Fruit fly (Drosophila melanogaster) whole organism, embryonic: ENCODE data around the gene Bhmt.

Experiments
- Awh ChIP-seq: fragments of 200-800 bp; sonication (Bioruptor generic); IDR thresholded peaks from 2 replicates; pipeline ENCODE4, ENCODE4 v1.3.6; 2022; ENCODE audit warnings: missing biosample characterization, missing genetic modification characterization
- CG11456 ChIP-seq: fragments of 200-800 bp; sonication (Bioruptor generic); IDR thresholded peaks from 3 replicates; pipeline ENCODE4 v1.3.6; 2022; ENCODE audit warnings: missing biosample characterization, missing genetic modification characterization
- CG11695 ChIP-seq: fragments of 200-800 bp; sonication (Bioruptor generic); IDR thresholded peaks from 3 replicates; pipeline ENCODE4 v1.3.6; 2022; ENCODE audit warnings: missing biosample characterization, missing genetic modification characterization
- CG1233 ChIP-seq: fragments of 200-800 bp; sonication (Bioruptor generic); optimal IDR thresholded peaks from 4 replicates; lab custom pipeline; 2018; ENCODE audit warnings: missing biosample characterization, mild to moderate bottlenecking, missing genetic modification characterization
- CG13296 ChIP-seq: fragments of 200-800 bp; sonication (Bioruptor generic); optimal IDR thresholded peaks from 3 replicates; lab custom pipeline; 2018; ENCODE audit warnings: missing biosample characterization, mild to moderate bottlenecking, missing genetic modification characterization
- CG14050 ChIP-seq: fragments of 200-800 bp; sonication (Bioruptor generic); IDR thresholded peaks from 3 replicates; pipeline ENCODE4 v1.3.6; 2022; ENCODE audit warnings: missing biosample characterization, missing genetic modification characterization
- CG17328 ChIP-seq: fragments of 200-800 bp; sonication (Bioruptor generic); IDR thresholded peaks from 2 replicates; pipeline ENCODE4 v1.3.6; 2022; ENCODE audit warnings: missing biosample characterization, missing genetic modification characterization
- CG18262 ChIP-seq: fragments of 200-800 bp; optimal IDR thresholded peaks from 3 replicates; lab custom pipeline; 2019; ENCODE audit warnings: missing biosample characterization, mild to moderate bottlenecking, missing genetic modification characterization, moderate library complexity
- CG18476 ChIP-seq: fragments of 200-800 bp; sonication (Bioruptor generic); optimal IDR thresholded peaks from 2 replicates; lab custom pipeline; 2016; ENCODE audit warnings: missing biosample characterization, mild to moderate bottlenecking, missing genetic modification characterization
- CG31388 ChIP-seq: fragments of 200-800 bp; sonication (Bioruptor generic); optimal IDR thresholded peaks from 2 replicates; lab custom pipeline; 2016; ENCODE audit warnings: missing biosample characterization, missing genetic modification characterization
- CG3163 ChIP-seq: fragments of 200-800 bp; sonication (Bioruptor generic); optimal IDR thresholded peaks from 3 replicates; lab custom pipeline; 2016; ENCODE audit warnings: missing biosample characterization, missing genetic modification characterization
- CG33213 ChIP-seq: fragments of 200-800 bp; sonication (Bioruptor generic); optimal IDR thresholded peaks from 3 replicates; lab custom pipeline; 2016; ENCODE audit warnings: missing biosample characterization, missing genetic modification characterization
- CG33557 ChIP-seq: fragments of 200-800 bp; sonication (Bioruptor generic); optimal IDR thresholded peaks from 2 replicates; lab custom pipeline; 2019; ENCODE audit warnings: missing biosample characterization, mild to moderate bottlenecking, missing genetic modification characterization, moderate library complexity
- CG34376 ChIP-seq: fragments of 200-800 bp; sonication (Bioruptor generic); optimal IDR thresholded peaks from 2 replicates; lab custom pipeline; 2018; ENCODE audit warnings: missing biosample characterization, mild to moderate bottlenecking, missing genetic modification characterization
- CG43689 ChIP-seq: fragments of 200-800 bp; sonication (Bioruptor generic); IDR thresholded peaks from 2 replicates; pipeline ENCODE4 v1.3.6; 2022; ENCODE audit warnings: missing biosample characterization, missing genetic modification characterization
- CG5245 ChIP-seq: fragments of 200-800 bp; sonication (Bioruptor generic); optimal IDR thresholded peaks from 3 replicates; lab custom pipeline; 2016; ENCODE audit warnings: missing biosample characterization, missing genetic modification characterization
- CG7786 ChIP-seq: fragments of 200-800 bp; sonication (Bioruptor generic); optimal IDR thresholded peaks from 2 replicates; lab custom pipeline; 2016; ENCODE audit warnings: missing biosample characterization, missing genetic modification characterization
- CG9797 ChIP-seq: fragments of 200-800 bp; sonication (Bioruptor generic); optimal IDR thresholded peaks from 3 replicates; lab custom pipeline; 2018; ENCODE audit warnings: missing biosample characterization, mild to moderate bottlenecking, missing genetic modification characterization
- Doc3 ChIP-seq: fragments of 200-800 bp; sonication (Bioruptor generic); IDR thresholded peaks from 3 replicates; pipeline ENCODE4 v1.3.6; 2022; ENCODE audit warnings: missing biosample characterization, missing genetic modification characterization; ENCODE audit not compliant: partially characterized antibody
- Dref ChIP-seq: fragments of 200-800 bp; sonication (Bioruptor generic); IDR thresholded peaks from 2 replicates; pipeline ENCODE4 v1.3.6; 2022; ENCODE audit warnings: missing biosample characterization, missing genetic modification characterization
- HHEX ChIP-seq: fragments of 200-800 bp; sonication (Bioruptor generic); optimal IDR thresholded peaks from 3 replicates; lab custom pipeline; 2017; ENCODE audit warnings: missing biosample characterization, mild to moderate bottlenecking, missing genetic modification characterization, missing genetic modification reagents
- HLH54F ChIP-seq: fragments of 200-800 bp; sonication (Bioruptor generic); optimal IDR thresholded peaks from 3 replicates; lab custom pipeline; 2016; ENCODE audit warnings: missing biosample characterization, missing genetic modification characterization
- Hand ChIP-seq: fragments of 200-800 bp; sonication (Bioruptor generic); optimal IDR thresholded peaks from 2 replicates; lab custom pipeline; 2017; ENCODE audit warnings: mild to moderate bottlenecking, missing biosample characterization, missing genetic modification reagents, missing genetic modification characterization
- MBD-R2 ChIP-seq: fragments of 200-800 bp; sonication (Bioruptor generic); IDR thresholded peaks from 2 replicates; pipeline ENCODE4 v1.3.6; 2022; ENCODE audit warnings: missing biosample characterization, missing genetic modification characterization
- Oli ChIP-seq: fragments of 200-800 bp; sonication (Bioruptor generic); optimal IDR thresholded peaks from 2 replicates; lab custom pipeline; 2018; ENCODE audit warnings: missing biosample characterization, mild to moderate bottlenecking, missing genetic modification characterization, moderate library complexity
- Poxn ChIP-seq: fragments of 200-800 bp; sonication (Bioruptor generic); IDR thresholded peaks from 2 replicates; pipeline ENCODE4 v1.3.6; 2022; ENCODE audit warnings: missing biosample characterization, missing genetic modification characterization
- Six4 ChIP-seq: fragments of 200-800 bp; sonication (Bioruptor generic); optimal IDR thresholded peaks from 2 replicates; lab custom pipeline; 2016; ENCODE audit warnings: missing biosample characterization, missing genetic modification characterization
- Ssrp ChIP-seq: fragments of 200-800 bp; sonication (Bioruptor generic); optimal IDR thresholded peaks from 2 replicates; lab custom pipeline; 2018; ENCODE audit warnings: missing biosample characterization, mild to moderate bottlenecking, missing genetic modification characterization, moderate library complexity
- Stat92E ChIP-seq, 3 experiments: fragments of >200 bp in 2 of 3; fragments of 200-800 bp in 1 of 3; sonication (Bioruptor generic) in 1 of 3; optimal IDR thresholded peaks; 2 replicates each; lab custom pipeline; 2017 to 2019; ENCODE audit warnings: missing biosample characterization in 3 of 3, missing genetic modification characterization in 3 of 3, mild to moderate bottlenecking in 1 of 3, moderate library complexity in 1 of 3
- ab ChIP-seq: fragments of 200-800 bp; sonication (Bioruptor generic); optimal IDR thresholded peaks from 2 replicates; lab custom pipeline; 2016; ENCODE audit warnings: missing biosample characterization, missing genetic modification characterization
- bowl ChIP-seq: fragments of 200-800 bp; sonication (Bioruptor generic); IDR thresholded peaks from 2 replicates; pipeline ENCODE4 v1.3.6; 2022; ENCODE audit warnings: missing biosample characterization, missing genetic modification characterization
- cas ChIP-seq: fragments of 200-800 bp; sonication (Bioruptor generic); IDR thresholded peaks from 2 replicates; pipeline ENCODE4 v1.3.6; 2022; ENCODE audit warnings: missing biosample characterization, missing genetic modification characterization
- chm ChIP-seq: fragments of 200-800 bp; sonication (Bioruptor generic); IDR thresholded peaks from 2 replicates; pipeline ENCODE4 v1.3.6; 2022; ENCODE audit warnings: missing biosample characterization, missing genetic modification characterization
- crol ChIP-seq: fragments of 200-800 bp; sonication (Bioruptor generic); IDR thresholded peaks from 2 replicates; pipeline ENCODE4 v1.3.6; 2022; ENCODE audit warnings: missing biosample characterization, missing genetic modification characterization
- cwo ChIP-seq: fragments of 200-800 bp; sonication (Bioruptor generic); optimal IDR thresholded peaks from 3 replicates; lab custom pipeline; 2017; ENCODE audit warnings: missing biosample characterization, missing genetic modification characterization, mild to moderate bottlenecking, moderate library complexity, missing genetic modification reagents
- danr ChIP-seq: fragments of 200-800 bp; sonication (Bioruptor generic); IDR thresholded peaks from 2 replicates; pipeline ENCODE4 v1.3.6; 2022; ENCODE audit warnings: missing biosample characterization, missing genetic modification characterization
- en ChIP-seq: fragments of 200-800 bp; sonication (Bioruptor generic); optimal IDR thresholded peaks from 2 replicates; lab custom pipeline; 2016; ENCODE audit warnings: missing biosample characterization, missing genetic modification characterization
- ewg ChIP-seq: fragments of 200-800 bp; sonication (Bioruptor generic); optimal IDR thresholded peaks from 3 replicates; lab custom pipeline; 2017; ENCODE audit warnings: mild to moderate bottlenecking, missing biosample characterization, missing genetic modification reagents, missing genetic modification characterization
- gcm2 ChIP-seq: fragments of 200-800 bp; sonication (Bioruptor generic); optimal IDR thresholded peaks from 2 replicates; lab custom pipeline; 2016; ENCODE audit warnings: missing biosample characterization, missing genetic modification characterization
- grn ChIP-seq: fragments of 200-800 bp; sonication (Bioruptor generic); optimal IDR thresholded peaks from 3 replicates; lab custom pipeline; 2017; ENCODE audit warnings: missing biosample characterization, missing genetic modification characterization
- gsb ChIP-seq: fragments of 200-800 bp; sonication (Bioruptor generic); IDR thresholded peaks from 2 replicates; pipeline ENCODE4 v1.3.6; 2022; ENCODE audit warnings: missing biosample characterization, missing genetic modification characterization
- gsb-n ChIP-seq: fragments of 200-800 bp; sonication (Bioruptor generic); optimal IDR thresholded peaks from 3 replicates; lab custom pipeline; 2018; ENCODE audit warnings: missing biosample characterization, mild to moderate bottlenecking, missing genetic modification characterization
- h ChIP-seq: fragments of >200 bp; optimal IDR thresholded peaks from 2 replicates; lab custom pipeline; 2017
- ham ChIP-seq: fragments of 200-800 bp; sonication (Bioruptor generic); IDR thresholded peaks from 2 replicates; pipeline ENCODE4 v1.3.6; 2022; ENCODE audit warnings: missing biosample characterization, missing genetic modification characterization
- lmd ChIP-seq: fragments of 200-800 bp; sonication (Bioruptor generic); IDR thresholded peaks from 2 replicates; pipeline ENCODE4 v1.3.6; 2022; ENCODE audit warnings: missing biosample characterization, missing genetic modification characterization
- nmo ChIP-seq: fragments of 200-800 bp; sonication (Bioruptor generic); optimal IDR thresholded peaks from 2 replicates; lab custom pipeline; 2018; ENCODE audit warnings: missing biosample characterization, mild to moderate bottlenecking, missing genetic modification characterization, moderate library complexity
- odd ChIP-seq: fragments of 200-800 bp; sonication (Bioruptor generic); optimal IDR thresholded peaks from 2 replicates; lab custom pipeline; 2017; ENCODE audit warnings: missing biosample characterization, mild to moderate bottlenecking, missing genetic modification characterization
- pum ChIP-seq: fragments of 200-800 bp; sonication (Bioruptor generic); optimal IDR thresholded peaks from 2 replicates; lab custom pipeline; 2016; ENCODE audit warnings: missing biosample characterization, missing genetic modification characterization
- schlank ChIP-seq: fragments of 200-800 bp; sonication (Bioruptor generic); optimal IDR thresholded peaks from 2 replicates; lab custom pipeline; 2018; ENCODE audit warnings: missing biosample characterization, mild to moderate bottlenecking, missing genetic modification characterization
- tin ChIP-seq: fragments of 200-800 bp; sonication (Bioruptor generic); optimal IDR thresholded peaks from 3 replicates; lab custom pipeline; 2016; ENCODE audit warnings: missing biosample characterization, missing genetic modification characterization
- tll ChIP-seq, 2 experiments: fragments of 200-800 bp in 1 of 2; fragments of >200 bp in 1 of 2; sonication (Bioruptor generic) in 1 of 2; optimal IDR thresholded peaks; 2 replicates each; lab custom pipeline; 2017 to 2019; ENCODE audit warnings: missing biosample characterization in 2 of 2, missing genetic modification characterization in 2 of 2, mild to moderate bottlenecking in 1 of 2, moderate library complexity in 1 of 2
- toy ChIP-seq: fragments of 200-800 bp; sonication (Bioruptor generic); IDR thresholded peaks from 2 replicates; pipeline ENCODE4 v1.3.6; 2022; ENCODE audit warnings: missing biosample characterization, missing genetic modification characterization

Bhmt gene

dm6 chr2L:18954255-18954715 lies 2.8 kb downstream of the Bhmt start, which contains the start of gene CG10621 (continued):
- TF ChIP-seq crol (GFP tag; lab: Robert Waterston, UW) (no peak), CG33557 (no peak), gcm2 (GFP tag; lab: Kevin White, UChicago) (no peak), Doc3 (GFP tag; lab: Robert Waterston, UW) (no peak), CG14050 (GFP tag; lab: Robert Waterston, UW) (no peak), Stat92E (GFP tag; optimal IDR thresholded peaks at IDR 0.05; lab: Kevin White, UChicago) (no peak), Ssrp (tag; lab: Kevin White, UChicago) (no peak), CG43689 (GFP tag; lab: Robert Waterston, UW) (no peak), gsb-n (no peak), odd (no peak), gsb (GFP tag; lab: Robert Waterston, UW) (no peak), CG33213 (GFP tag; lab: Kevin White, UChicago) (no peak), cwo (GFP tag; lab: Kevin White, UChicago) (no peak), CG9797 (GFP tag; lab: Kevin White, UChicago) (no peak), CG18262 (no peak), h (lab: Kevin White, UChicago) (no peak), CG11456 (GFP tag; lab: Robert Waterston, UW) (0 out of 3 replicates have a peak, but pooled peaks have one; percentile 8), CG13296 (GFP tag; lab: Kevin White, UChicago) (peak; percentile 1), ab (GFP tag; lab: Kevin White, UChicago) (no peak), nmo (GFP tag; lab: Kevin White, UChicago) (no peak), CG18476 (GFP tag; lab: Kevin White, UChicago) (no peak), chm (GFP tag; lab: Robert Waterston, UW) (0 out of 2 replicates have a peak, but pooled peaks have one; percentile 19), MBD-R2 (GFP tag; lab: Robert Waterston, UW) (no peak; the same call in 1 of the 2 replicates), lmd (GFP tag; lab: Robert Waterston, UW) (no peak), cas (GFP tag; lab: Robert Waterston, UW) (no peak), Poxn (GFP tag; lab: Robert Waterston, UW) (no peak), Hand (GFP tag; lab: Kevin White, UChicago) (no peak), CG34376 (GFP tag; lab: Kevin White, UChicago) (peak; percentile 99), CG11695 (no peak), toy (GFP tag; lab: Robert Waterston, UW) (no peak), schlank (no peak), CG1233 (GFP tag; lab: Kevin White, UChicago) (no peak), ham (GFP tag; lab: Robert Waterston, UW) (no peak), HLH54F (GFP tag; lab: Kevin White, UChicago) (no peak), danr (no peak), CG17328 (GFP tag; lab: Robert Waterston, UW) (no peak), Oli (tag; lab: Kevin White, UChicago) (no peak), pum (GFP tag; lab: Kevin White, UChicago) (no peak), grn (GFP tag; lab: Kevin White, UChicago) (peak; percentile 92), en (GFP tag; lab: Kevin White, UChicago) (no peak), tll (GFP tag; optimal IDR thresholded peaks at IDR 0.05; lab: Kevin White, UChicago) (no peak), Awh (GFP tag; lab: Robert Waterston, UW) (no peak), Dref (GFP tag; lab: Robert Waterston, UW) (no peak), CG3163 (no peak), CG31388 (GFP tag; lab: Kevin White, UChicago) (no peak), tin (GFP tag; lab: Kevin White, UChicago) (no peak), CG7786 (no peak), CG5245 (no peak), bowl (GFP tag; lab: Robert Waterston, UW) (0 out of 2 replicates have a peak, but pooled peaks have one; percentile 14), HHEX (GFP tag; lab: Kevin White, UChicago) (no peak), Six4 (GFP tag; lab: Kevin White, UChicago) (no peak), ewg (GFP tag; lab: Kevin White, UChicago) (no peak)
